Worm (Caenorhabditis elegans) whole organism, midembryonic: ENCODE measurements around the gene pod-2.

ENCODE experiments used
- T22C8.4 ChIP-seq: fragments of 200-800 bp; sonication (Bioruptor generic); IDR thresholded peaks from 2 replicates; pipeline ENCODE4 v1.3.6; 2022; ENCODE audit warnings: missing genetic modification characterization, missing compliant biosample characterization
- cog-1 ChIP-seq: sonication (generic microtip); optimal IDR thresholded peaks from 2 replicates; lab custom pipeline; 2016; ENCODE audit warnings: missing genetic modification characterization, missing compliant biosample characterization
- flt-1 ChIP-seq: fragments of 200-800 bp; sonication (Bioruptor generic); IDR thresholded peaks from 2 replicates; pipeline ENCODE4 v1.3.6; 2022; ENCODE audit warnings: missing genetic modification characterization, missing compliant biosample characterization
- klf-2 ChIP-seq: fragments of 200-800 bp; sonication (Bioruptor generic); conservative IDR thresholded peaks from 2 replicates; pipeline ENCODE4 v1.3.6; 2022; ENCODE audit warnings: missing genetic modification reagents, missing genetic modification characterization, missing compliant biosample characterization
- med-1 ChIP-seq: sonication (generic microtip); optimal IDR thresholded peaks from 2 replicates; lab custom pipeline; 2017; ENCODE audit warnings: missing genetic modification characterization, mild to moderate bottlenecking, missing compliant biosample characterization, antibody characterized with exemption, missing genetic modification reagents; ENCODE audit not compliant: insufficient read depth
- ref-1 ChIP-seq: fragments of 200-800 bp; sonication (Bioruptor generic); conservative IDR thresholded peaks from 2 replicates; pipeline ENCODE4 v1.3.6; 2022; ENCODE audit warnings: missing genetic modification reagents, missing genetic modification characterization, missing compliant biosample characterization
- tab-1 ChIP-seq: fragments of 200-800 bp; sonication (Bioruptor generic); IDR thresholded peaks from 2 replicates; pipeline ENCODE4 v1.3.6; 2022; ENCODE audit warnings: missing genetic modification characterization, missing compliant biosample characterization
- ztf-23 ChIP-seq: fragments of 200-800 bp; sonication (Bioruptor generic); IDR thresholded peaks from 2 replicates; pipeline ENCODE4 v1.3.6; 2022; ENCODE audit warnings: missing genetic modification reagents, missing genetic modification characterization, missing compliant biosample characterization
- ztf-29 ChIP-seq: fragments of 200-800 bp; sonication (Bioruptor generic); IDR thresholded peaks from 2 replicates; pipeline ENCODE4 v1.3.6; 2022; ENCODE audit warnings: missing genetic modification reagents, missing genetic modification characterization, missing compliant biosample characterization

pod-2 gene

ce11 chrII:1179223-1179622 is 42.6 kb downstream of the pod-2 start, which contains the start of gene nas-27:
nas-27 (minus strand) TSS chrII:1179323.
- TF ChIP-seq tab-1 (GFP tag; lab: Robert Waterston, UW) (no peak), ztf-29 (GFP tag; lab: Robert Waterston, UW) (no peak), med-1 (GFP tag; lab: Kevin White, UChicago) (no peak), T22C8.4 (no peak)

ce11 chrII:1188137-1188536 is 51.6 kb downstream of the pod-2 start:
- TF ChIP-seq ztf-23 (GFP tag; lab: Robert Waterston, UW) (no peak), T22C8.4 (no peak), cog-1 (tag; lab: Kevin White, UChicago) (no peak), ref-1 (GFP tag; lab: Robert Waterston, UW) (no peak), klf-2 (GFP tag; lab: Robert Waterston, UW) (no peak), med-1 (GFP tag; lab: Kevin White, UChicago) (no peak)

- no peak for TF ChIP-seq ref-1 (GFP tag; lab: Robert Waterston, UW)
- TF ChIP-seq klf-2 (GFP tag; lab: Robert Waterston, UW): no peak
- no peak for TF ChIP-seq ztf-29 (GFP tag; lab: Robert Waterston, UW)
- TF ChIP-seq ztf-23 (GFP tag; lab: Robert Waterston, UW): no peak
- TF ChIP-seq flt-1 (GFP tag; lab: Robert Waterston, UW): no peak
- TF ChIP-seq tab-1 (GFP tag; lab: Robert Waterston, UW): no peak
- TF ChIP-seq cog-1 (tag; lab: Kevin White, UChicago): no peak
- TF ChIP-seq med-1 (GFP tag; lab: Kevin White, UChicago): no peak
- TF ChIP-seq T22C8.4: no peak
Observed at ce11 chrII:1189652-1190051, 53.1 kb downstream of the pod-2 start.

ce11 chrII:1191853-1192252 is 55.3 kb downstream of the pod-2 start:
- no peak for TF ChIP-seq flt-1 (GFP tag; lab: Robert Waterston, UW)
- no peak for TF ChIP-seq cog-1 (tag; lab: Kevin White, UChicago)
- TF ChIP-seq ref-1 (GFP tag; lab: Robert Waterston, UW): no peak
- no peak for TF ChIP-seq ztf-23 (GFP tag; lab: Robert Waterston, UW)
- TF ChIP-seq T22C8.4: no peak
- TF ChIP-seq klf-2 (GFP tag; lab: Robert Waterston, UW): no peak
- no peak for TF ChIP-seq ztf-29 (GFP tag; lab: Robert Waterston, UW)
- TF ChIP-seq med-1 (GFP tag; lab: Kevin White, UChicago): no peak
- TF ChIP-seq tab-1 (GFP tag; lab: Robert Waterston, UW): no peak

ce11 chrII:1196129-1196528 is 59.5 kb downstream of the pod-2 start:
- TF ChIP-seq tab-1 (GFP tag; lab: Robert Waterston, UW) (no peak), T22C8.4 (no peak), klf-2 (GFP tag; lab: Robert Waterston, UW) (no peak), med-1 (GFP tag; lab: Kevin White, UChicago) (no peak), cog-1 (tag; lab: Kevin White, UChicago) (no peak), ztf-23 (GFP tag; lab: Robert Waterston, UW) (no peak), ztf-29 (GFP tag; lab: Robert Waterston, UW) (no peak), flt-1 (GFP tag; lab: Robert Waterston, UW) (no peak), ref-1 (GFP tag; lab: Robert Waterston, UW) (no peak)

- TF ChIP-seq ref-1 (GFP tag; lab: Robert Waterston, UW) (no peak), cog-1 (tag; lab: Kevin White, UChicago) (no peak), tab-1 (GFP tag; lab: Robert Waterston, UW) (no peak), med-1 (GFP tag; lab: Kevin White, UChicago) (no peak), ztf-29 (GFP tag; lab: Robert Waterston, UW) (no peak), flt-1 (GFP tag; lab: Robert Waterston, UW) (no peak), ztf-23 (GFP tag; lab: Robert Waterston, UW) (no peak), klf-2 (GFP tag; lab: Robert Waterston, UW) (no peak), T22C8.4 (no peak)
Observed at ce11 chrII:1197074-1197473, 60.5 kb downstream of the pod-2 start, which contains the start of gene F53A10.2. F53A10.2 (plus strand) TSS chrII:1197374.

- TF ChIP-seq ztf-23 (GFP tag; lab: Robert Waterston, UW) (no peak), cog-1 (tag; lab: Kevin White, UChicago) (no peak), ztf-29 (GFP tag; lab: Robert Waterston, UW) (no peak), T22C8.4 (no peak), klf-2 (GFP tag; lab: Robert Waterston, UW) (no peak)
Observed at ce11 chrII:1199987-1200386, 63.4 kb downstream of the pod-2 start.
